Fruit fly (Drosophila melanogaster) whole organism, prepupa: ENCODE data around the gene CG3592.

ENCODE experiments used
- CG16779 ChIP-seq: fragments of 200-800 bp; sonication (Bioruptor generic); optimal IDR thresholded peaks from 3 replicates; lab custom pipeline; 2017; ENCODE audit warnings: missing biosample characterization, mild to moderate bottlenecking, missing genetic modification characterization
- CG3032 ChIP-seq: fragments of 200-800 bp; optimal IDR thresholded peaks from 2 replicates; lab custom pipeline; 2019; ENCODE audit warnings: missing biosample characterization, mild to moderate bottlenecking, missing genetic modification characterization, moderate library complexity
- CG32006 ChIP-seq: fragments of 200-800 bp; sonication (Bioruptor generic); optimal IDR thresholded peaks from 3 replicates; lab custom pipeline; 2017; ENCODE audit warnings: missing biosample characterization, mild to moderate bottlenecking, missing genetic modification characterization
- CG6854 ChIP-seq: fragments of 200-800 bp; sonication (Bioruptor generic); optimal IDR thresholded peaks from 2 replicates; lab custom pipeline; 2017; ENCODE audit warnings: missing biosample characterization, mild to moderate bottlenecking, missing genetic modification characterization
- CG9139 ChIP-seq: fragments of 200-800 bp; sonication (Bioruptor generic); optimal IDR thresholded peaks from 3 replicates; lab custom pipeline; 2017; ENCODE audit warnings: missing biosample characterization, mild to moderate bottlenecking, missing genetic modification characterization
- Eip75B ChIP-seq: fragments of 200-800 bp; sonication (Bioruptor generic); optimal IDR thresholded peaks from 3 replicates; lab custom pipeline; 2016; ENCODE audit warnings: missing biosample characterization, missing genetic modification characterization
- Ets21C ChIP-seq: fragments of 200-800 bp; sonication (Bioruptor generic); optimal IDR thresholded peaks from 3 replicates; lab custom pipeline; 2016; ENCODE audit warnings: missing biosample characterization, missing genetic modification characterization
- Hr39 ChIP-seq: fragments of 200-800 bp; sonication (Bioruptor generic); optimal IDR thresholded peaks from 2 replicates; lab custom pipeline; 2016; ENCODE audit warnings: missing biosample characterization, missing genetic modification characterization
- Smox ChIP-seq: fragments of 200-800 bp; sonication (Bioruptor generic); optimal IDR thresholded peaks from 3 replicates; lab custom pipeline; 2016; ENCODE audit warnings: missing biosample characterization, missing genetic modification characterization
- cyc ChIP-seq: fragments of 200-800 bp; sonication (Bioruptor generic); optimal IDR thresholded peaks from 3 replicates; lab custom pipeline; 2016; ENCODE audit warnings: missing biosample characterization, missing genetic modification characterization
- dac ChIP-seq: fragments of 200-800 bp; sonication (Bioruptor generic); optimal IDR thresholded peaks from 2 replicates; lab custom pipeline; 2017; ENCODE audit warnings: missing biosample characterization, mild to moderate bottlenecking, missing genetic modification characterization
- topi ChIP-seq: fragments of 200-800 bp; sonication (Bioruptor generic); optimal IDR thresholded peaks from 3 replicates; lab custom pipeline; 2016; ENCODE audit warnings: missing biosample characterization, missing genetic modification characterization

DNA sequence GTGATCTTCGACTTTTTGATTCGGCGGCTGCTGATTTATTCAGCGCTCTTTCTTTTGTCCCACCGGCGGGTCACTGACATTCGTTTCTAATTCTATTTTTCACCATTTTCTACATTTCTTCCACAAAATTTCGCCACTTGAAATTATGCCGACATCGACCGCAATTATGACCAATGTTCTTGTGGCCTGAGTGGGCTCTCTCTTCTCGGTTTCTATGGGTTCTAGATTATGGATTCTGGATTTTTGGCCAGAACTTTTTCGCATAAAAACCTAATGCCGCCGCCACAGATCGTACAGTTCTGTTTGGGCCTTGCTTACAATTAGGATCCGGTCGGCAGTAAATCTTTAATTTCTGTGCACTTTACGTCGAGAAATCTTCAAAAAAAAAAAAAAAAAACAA, 1.8 kb downstream of the CG3592 start, which contains the start of gene CG3598:
- no peak for TF ChIP-seq cyc (GFP tag; lab: Kevin White, UChicago)
- no peak for TF ChIP-seq Ets21C (GFP tag; lab: Kevin White, UChicago)
- TF ChIP-seq CG9139 (GFP tag; lab: Kevin White, UChicago): no peak
- TF ChIP-seq CG32006 (GFP tag; lab: Kevin White, UChicago): no peak
- TF ChIP-seq dac: no peak
- TF ChIP-seq topi (GFP tag; lab: Kevin White, UChicago): no peak
- no peak for TF ChIP-seq Hr39 (GFP tag; lab: Kevin White, UChicago)
- TF ChIP-seq Eip75B (GFP tag; lab: Kevin White, UChicago): no peak
- TF ChIP-seq CG6854 (GFP tag; lab: Kevin White, UChicago): no peak
- TF ChIP-seq CG16779 (tag; lab: Kevin White, UChicago): no peak
- TF ChIP-seq Smox (GFP tag; lab: Kevin White, UChicago): no peak
- TF ChIP-seq CG3032 (tag; lab: Kevin White, UChicago): no peak
